Worm (Caenorhabditis elegans) whole organism, L4/young adult: ENCODE measurements around the gene srx-4.

ENCODE experiments used
- W03F9.2 ChIP-seq: fragments of 150-350 bp; optimal IDR thresholded peaks from 2 replicates; lab custom pipeline; 2014; ENCODE audit warnings: missing biosample characterization, missing genetic modification characterization
- dao-5 ChIP-seq: sonication (generic microtip); optimal IDR thresholded peaks from 2 replicates; lab custom pipeline; 2016; ENCODE audit warnings: missing genotype, missing genetic modification characterization, moderate library complexity, missing compliant biosample characterization
- him-1 ChIP-seq: sonication (generic microtip); optimal IDR thresholded peaks from 2 replicates; lab custom pipeline; 2016; ENCODE audit warnings: missing genotype, missing genetic modification reagents, missing genetic modification characterization, missing compliant biosample characterization

Gene srx-4

DNA sequence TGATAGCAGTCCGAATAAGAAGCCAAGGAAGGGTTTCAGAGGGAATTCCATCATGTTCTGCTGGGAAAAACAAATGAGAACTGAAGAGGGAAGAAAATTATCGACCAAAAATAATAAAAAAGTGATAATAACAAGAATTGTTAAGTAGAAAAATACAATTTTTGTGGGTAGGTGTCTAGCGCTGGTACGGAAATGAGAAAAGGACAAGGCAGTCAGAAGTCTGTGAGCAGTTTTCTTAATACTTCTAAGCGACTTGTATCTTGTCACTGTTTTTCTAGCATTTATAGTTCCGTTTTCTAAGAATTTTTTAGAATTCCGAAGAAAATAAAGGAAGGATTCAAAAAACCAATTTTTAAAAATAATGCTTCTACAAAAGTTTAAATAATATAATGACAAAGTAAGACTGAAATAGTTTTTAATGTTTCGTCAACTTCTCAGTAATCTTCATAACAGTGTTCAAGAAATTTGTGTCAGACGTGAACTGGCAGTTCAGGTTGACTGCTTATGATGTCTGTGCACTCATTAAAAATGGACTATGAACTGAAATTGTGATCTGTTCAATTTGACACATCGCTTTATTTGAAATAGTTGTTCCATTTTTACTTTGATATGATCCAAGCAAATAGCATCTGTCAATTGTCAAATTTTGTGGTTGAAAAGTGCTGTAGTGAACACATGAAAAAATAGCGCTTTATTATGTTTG lies at the start of gene srx-4:
Gene srx-4 (minus strand): TSS at position 51 of the 703 bp plus-strand sequence.
- TF ChIP-seq him-1 (tag; lab: Kevin White, UChicago) = no peak
- TF ChIP-seq W03F9.2 (tag; lab: Kevin White, UChicago) = no peak
- TF ChIP-seq dao-5 (tag; lab: Kevin White, UChicago) = no peak

DNA sequence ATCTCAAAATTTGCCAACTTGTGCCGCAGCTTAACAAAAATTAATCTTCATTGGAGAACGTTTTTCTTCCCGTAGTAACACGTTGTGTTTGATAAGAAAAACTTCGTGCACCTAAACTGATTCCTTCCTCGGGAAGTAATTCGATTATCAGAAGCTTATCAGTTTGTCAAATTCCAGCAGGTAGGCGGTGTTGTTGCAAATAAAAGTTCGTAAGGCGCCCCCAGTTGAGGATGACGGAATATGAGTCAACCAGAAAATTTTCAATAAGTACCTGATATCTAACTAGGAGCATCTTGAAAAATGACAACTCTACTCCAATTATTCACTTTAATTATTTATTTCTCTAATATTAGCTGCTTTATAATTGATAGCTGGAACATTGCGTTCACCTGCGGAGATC lies 49.2 kb upstream of the srx-4 start, which contains the start of gene C05E4.7:
Gene C05E4.7 (plus strand): TSS at position 301 of the 400 bp plus-strand sequence.
- TF ChIP-seq W03F9.2 (tag; lab: Kevin White, UChicago) (no peak), him-1 (tag; lab: Kevin White, UChicago) (no peak), dao-5 (tag; lab: Kevin White, UChicago) (no peak)

DNA sequence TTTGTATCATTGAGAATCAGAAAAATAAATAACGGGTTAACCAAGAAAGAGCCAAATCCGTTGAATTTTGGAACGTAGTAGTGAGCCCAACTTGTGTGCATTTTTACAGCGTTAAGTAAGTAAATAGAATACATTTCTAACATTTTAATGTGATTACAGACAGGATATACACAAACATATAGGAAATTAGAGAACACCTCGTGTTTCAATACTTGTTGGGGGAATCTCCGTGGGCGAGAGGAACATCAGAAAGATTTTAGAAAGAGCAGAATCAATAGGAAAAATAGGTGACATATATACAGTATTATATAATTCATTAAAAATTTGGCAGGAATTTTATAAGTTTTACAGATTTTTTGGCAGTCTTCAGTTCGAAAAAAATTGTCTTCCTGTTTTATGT lies 46.2 kb upstream of the srx-4 start, which contains the start of gene srj-24:
Gene srj-24 (minus strand): TSS at position 101 of the 400 bp plus-strand sequence.
- TF ChIP-seq dao-5 (tag; lab: Kevin White, UChicago) = no peak
- no peak for TF ChIP-seq W03F9.2 (tag; lab: Kevin White, UChicago)
- TF ChIP-seq him-1 (tag; lab: Kevin White, UChicago) = no peak

DNA sequence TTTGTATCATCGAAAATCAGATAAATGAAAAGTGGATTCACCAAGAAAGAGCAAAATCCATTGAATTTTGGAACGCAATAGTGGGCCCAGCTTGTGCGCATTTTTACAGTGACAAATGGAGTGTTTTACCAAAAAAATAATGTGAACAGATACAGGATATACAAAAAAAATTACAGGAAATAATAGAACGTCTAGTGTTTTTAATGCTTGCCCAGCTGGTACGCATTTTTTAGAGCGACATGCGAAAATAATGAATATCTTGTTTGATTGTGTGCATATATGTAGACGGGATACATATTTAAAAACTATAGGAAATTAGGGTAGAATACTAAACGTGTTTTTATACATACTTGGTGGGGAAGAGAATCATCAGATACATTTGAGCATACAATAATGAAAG lies 43.6 kb upstream of the srx-4 start, which contains the start of gene srj-25:
Gene srj-25 (minus strand): TSS at position 101 of the 400 bp plus-strand sequence.
- TF ChIP-seq W03F9.2 (tag; lab: Kevin White, UChicago) (no peak), dao-5 (tag; lab: Kevin White, UChicago) (no peak), him-1 (tag; lab: Kevin White, UChicago) (no peak)

DNA sequence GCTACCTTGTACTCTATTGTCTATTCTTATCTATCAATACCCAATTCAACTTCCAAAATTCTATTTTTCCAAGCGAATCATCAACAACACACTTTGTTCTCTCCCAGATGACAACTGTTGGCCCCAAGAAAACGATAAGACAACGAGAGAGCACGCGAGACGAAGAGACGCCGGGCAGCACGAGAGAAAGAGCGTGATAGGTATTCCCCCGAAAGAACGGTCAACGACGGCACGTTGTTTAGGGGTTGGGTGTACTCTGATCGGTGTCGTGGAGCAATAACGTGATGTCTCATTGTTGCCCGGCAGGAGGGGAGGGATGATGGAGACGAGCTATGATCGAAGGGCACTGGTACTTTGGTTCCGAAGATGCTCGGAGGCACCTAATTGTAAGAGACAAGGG lies 38.8 kb upstream of the srx-4 start:
- TF ChIP-seq him-1 (tag; lab: Kevin White, UChicago) = no peak
- no peak for TF ChIP-seq dao-5 (tag; lab: Kevin White, UChicago)
- peak; percentile 41 for TF ChIP-seq W03F9.2 (tag; lab: Kevin White, UChicago)

DNA sequence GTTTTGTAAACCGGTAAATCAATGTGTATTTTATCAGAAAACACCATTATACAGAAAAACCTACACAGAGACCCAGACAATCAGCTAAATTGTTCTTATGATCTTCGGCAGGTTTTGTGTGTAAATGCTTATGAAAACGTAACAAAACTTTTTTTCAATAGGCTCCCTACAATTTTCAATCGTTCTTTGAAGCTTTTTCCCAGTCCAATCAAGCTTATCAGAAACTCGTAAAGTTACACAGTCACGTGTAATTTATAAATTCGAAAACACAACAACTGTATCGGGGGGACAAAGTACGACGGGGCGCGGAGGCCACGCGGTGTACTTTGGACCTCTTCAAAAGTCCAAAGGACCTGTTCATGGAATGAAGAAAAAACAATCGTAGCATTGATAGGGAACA lies 37.6 kb upstream of the srx-4 start:
- TF ChIP-seq W03F9.2 (tag; lab: Kevin White, UChicago) (peak; percentile 38), him-1 (tag; lab: Kevin White, UChicago) (no peak), dao-5 (tag; lab: Kevin White, UChicago) (no peak)

DNA sequence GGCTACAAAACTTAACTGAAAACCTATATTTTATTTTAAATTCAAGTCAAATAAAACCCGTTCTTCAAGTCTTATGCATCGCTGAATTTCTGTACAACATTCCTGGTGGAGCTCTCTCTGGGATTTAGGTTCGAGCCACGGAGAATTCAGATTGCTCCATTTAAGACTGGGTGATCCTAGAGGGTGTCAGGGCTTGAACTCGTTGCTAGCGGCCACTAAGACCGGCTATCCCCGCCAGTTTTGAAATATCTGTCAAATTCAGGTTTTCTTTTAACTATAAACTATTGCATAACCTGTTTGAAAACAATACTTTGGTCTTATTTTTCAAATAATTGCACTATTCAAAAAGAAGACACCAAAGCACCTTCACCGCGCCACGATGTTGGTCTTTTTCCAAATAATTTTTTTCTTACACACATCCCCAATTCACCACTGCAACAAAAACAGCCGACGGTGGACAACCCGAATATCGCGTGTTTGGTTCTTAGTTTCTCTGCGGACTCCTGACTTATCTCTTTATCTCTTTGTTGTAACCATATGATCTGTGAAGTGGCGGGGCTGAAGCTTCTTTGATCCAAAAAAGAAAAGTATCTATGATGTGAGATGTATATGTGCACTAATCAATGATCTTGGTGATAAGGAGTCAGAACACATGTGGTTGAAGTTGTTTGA lies 36.4 kb upstream of the srx-4 start:
- TF ChIP-seq him-1 (tag; lab: Kevin White, UChicago) (no peak), W03F9.2 (tag; lab: Kevin White, UChicago) (no peak), dao-5 (tag; lab: Kevin White, UChicago) (no peak)

DNA sequence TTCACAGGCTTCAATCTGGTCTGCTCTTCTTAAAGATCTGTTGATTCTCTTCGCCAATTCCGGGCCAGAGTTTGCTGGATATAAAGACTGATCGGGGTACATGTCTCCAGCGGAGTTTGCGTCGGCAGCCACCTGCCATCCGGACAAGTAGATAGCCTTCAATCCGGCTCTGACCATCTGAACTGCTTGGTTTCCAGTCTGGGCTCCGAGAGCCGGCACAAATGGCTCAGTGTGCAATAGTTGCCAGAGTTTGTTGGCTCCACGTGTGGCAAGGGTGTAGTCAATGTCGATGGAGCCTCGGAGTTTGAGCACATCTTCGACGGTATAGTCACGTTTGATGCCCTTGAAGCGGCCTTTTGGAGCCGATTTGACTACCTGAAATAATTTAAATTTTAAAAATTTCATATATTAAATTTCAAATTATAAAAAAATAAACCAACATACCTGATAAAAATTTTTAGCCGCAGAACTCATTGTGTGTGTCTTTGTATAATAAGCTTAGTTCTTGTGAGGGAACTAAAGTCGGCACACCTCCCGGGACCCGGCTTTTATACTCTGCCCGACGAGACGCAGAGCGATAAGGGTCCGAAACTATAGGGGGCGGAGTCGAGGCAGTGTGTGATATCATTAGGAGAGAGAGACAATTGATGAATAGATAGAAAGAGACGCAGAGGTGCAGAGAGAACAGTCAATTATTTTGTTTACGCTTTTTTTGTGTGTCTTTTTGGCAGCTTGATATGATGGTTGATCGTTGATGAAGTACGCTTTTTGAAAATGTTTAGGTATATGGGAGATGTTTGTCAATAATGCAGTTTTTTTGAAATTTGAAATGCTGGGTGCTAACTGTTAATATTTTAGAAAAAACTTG lies 35.1 kb upstream of the srx-4 start, which contains the start of the genes icl-1 and srh-2:
Gene icl-1 (minus strand): TSS at position 521 of the 868 bp plus-strand sequence.
Gene srh-2 (plus strand): TSS at position 818 of the 868 bp plus-strand sequence.
- TF ChIP-seq W03F9.2 (tag; lab: Kevin White, UChicago) (peak; percentile 3), dao-5 (tag; lab: Kevin White, UChicago) (no peak)

DNA sequence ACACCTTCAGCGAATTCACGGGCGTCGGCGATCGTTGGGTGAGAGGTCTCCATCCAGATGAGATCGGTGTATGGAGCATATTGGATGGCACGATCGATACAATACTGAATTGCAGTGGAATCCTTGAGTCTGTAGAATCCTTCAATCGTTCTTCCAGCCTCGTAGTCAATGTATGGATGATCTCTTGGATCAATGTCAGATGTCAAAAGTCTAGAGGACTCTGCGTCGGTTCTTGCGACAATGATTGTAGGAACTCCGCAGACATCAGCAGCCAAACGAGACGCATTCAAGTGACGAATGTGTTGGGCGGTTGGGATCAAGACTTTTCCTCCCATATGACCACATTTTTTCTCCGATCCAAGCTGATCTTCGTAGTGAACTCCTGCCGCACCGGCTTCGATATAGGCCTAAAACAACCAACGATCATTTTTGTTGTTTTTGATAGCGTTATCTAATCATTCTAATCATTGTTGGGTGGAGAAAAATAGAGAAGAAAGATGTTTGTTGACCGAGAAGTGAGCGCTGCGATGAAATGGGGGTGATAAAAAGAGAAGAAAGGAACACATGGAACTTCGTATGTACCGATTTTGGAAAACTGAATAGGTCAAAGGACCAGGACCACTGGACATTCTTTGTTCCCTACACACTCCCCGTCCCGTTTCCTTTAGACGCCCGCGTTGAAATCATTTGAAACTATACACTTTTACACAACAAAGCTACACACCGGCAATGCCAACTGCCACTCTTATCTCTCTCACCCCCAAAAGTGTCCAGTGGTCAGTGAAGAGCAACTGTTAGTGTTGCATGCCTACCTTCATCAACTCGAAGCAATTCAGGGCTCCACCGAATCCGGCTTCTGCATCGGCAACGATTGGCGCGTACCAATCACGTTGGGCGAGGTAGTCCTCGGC lies 34.3 kb upstream of the srx-4 start:
- TF ChIP-seq dao-5 (tag; lab: Kevin White, UChicago) = no peak

DNA sequence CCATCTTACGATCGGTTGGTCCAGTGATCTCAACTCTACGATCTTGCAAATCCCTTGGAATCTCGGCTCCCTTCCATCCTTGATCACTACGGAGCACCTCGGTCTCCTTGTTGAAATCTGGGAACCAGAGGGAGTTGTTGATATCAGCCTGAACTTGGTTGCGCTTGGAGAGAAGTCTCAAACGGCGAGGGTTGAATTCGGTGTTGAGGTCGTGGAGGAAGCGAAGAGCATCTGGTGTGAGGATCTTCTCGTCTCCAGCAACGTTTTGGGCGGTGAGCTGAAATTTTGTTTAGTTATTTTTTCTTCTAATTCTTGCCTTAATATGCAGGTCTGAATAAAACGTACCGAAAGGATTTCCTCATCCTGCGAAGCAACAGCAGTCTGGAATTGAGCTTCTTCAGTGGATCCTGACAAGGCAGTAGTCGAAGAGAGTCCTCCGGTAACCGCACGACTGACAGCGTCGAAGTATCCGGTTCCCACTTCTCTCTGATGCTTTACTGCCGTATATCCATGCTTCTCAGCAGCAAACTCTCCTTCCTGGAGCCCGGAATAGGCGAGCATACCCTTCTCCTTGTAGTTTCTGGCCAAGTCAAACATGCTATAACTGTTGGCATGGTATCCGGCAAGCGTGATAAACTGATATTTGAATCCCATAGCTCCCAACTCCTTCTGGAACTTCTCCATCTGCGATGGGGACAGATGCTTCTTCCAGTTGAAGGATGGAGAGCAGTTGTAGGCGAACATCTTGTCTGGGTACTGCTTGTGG lies 33.4 kb upstream of the srx-4 start:
- TF ChIP-seq him-1 (tag; lab: Kevin White, UChicago) (no peak), dao-5 (tag; lab: Kevin White, UChicago) (no peak), W03F9.2 (tag; lab: Kevin White, UChicago) (no peak)
